Worm (Caenorhabditis elegans) whole organism, young adult: ENCODE results near the gene fust-1.
A peak's percentile ranks its signal among the peaks of the same experiment; 100 is the strongest.

ENCODE experiments used
- B0035.1 ChIP-seq: sonication (generic microtip); optimal IDR thresholded peaks from 2 replicates; lab custom pipeline; 2016; ENCODE audit warnings: missing genetic modification characterization, mild to moderate bottlenecking, missing compliant biosample characterization, missing genotype, missing genetic modification reagents
- B0261.1 ChIP-seq: sonication (generic microtip); optimal IDR thresholded peaks from 2 replicates; lab custom pipeline; 2016; ENCODE audit warnings: mild to moderate bottlenecking, missing genetic modification characterization, moderate library complexity, missing compliant biosample characterization
- B0336.3 ChIP-seq: fragments of 200-800 bp; sonication (Bioruptor generic); IDR thresholded peaks from 2 replicates; pipeline ENCODE4 v1.3.6; 2022; ENCODE audit warnings: missing genetic modification characterization, missing compliant biosample characterization
- C17E4.6 ChIP-seq: fragments of 200-800 bp; sonication (Bioruptor generic); IDR thresholded peaks from 2 replicates; pipeline ENCODE4 v1.3.6; 2022; ENCODE audit warnings: missing genetic modification reagents, missing genetic modification characterization, missing compliant biosample characterization
- F39B2.1 ChIP-seq: fragments of 200-800 bp; sonication (Bioruptor generic); IDR thresholded peaks from 2 replicates; pipeline ENCODE4 v1.3.6; 2022; ENCODE audit warnings: missing genetic modification reagents, missing genetic modification characterization, missing compliant biosample characterization
- T07F8.4 ChIP-seq: sonication (generic microtip); optimal IDR thresholded peaks from 2 replicates; lab custom pipeline; 2016; ENCODE audit warnings: mild to moderate bottlenecking, missing genetic modification characterization, moderate library complexity, missing compliant biosample characterization
- T26A5.8 ChIP-seq: sonication (generic microtip); optimal IDR thresholded peaks from 2 replicates; lab custom pipeline; 2016; ENCODE audit warnings: missing genetic modification characterization, missing compliant biosample characterization
- Y79H2A.3 ChIP-seq: fragments of 200-800 bp; sonication (Bioruptor generic); conservative IDR thresholded peaks from 2 replicates; pipeline ENCODE4 v1.3.6; 2022; ENCODE audit warnings: missing genetic modification reagents, missing genetic modification characterization, missing compliant biosample characterization
- attf-5 ChIP-seq: fragments of 200-800 bp; sonication (Bioruptor generic); optimal IDR thresholded peaks from 2 replicates; lab custom pipeline; 2018; ENCODE audit warnings: mild to moderate bottlenecking, missing genetic modification characterization, missing compliant biosample characterization
- bed-1 ChIP-seq: fragments of 200-800 bp; sonication (Bioruptor generic); IDR thresholded peaks from 2 replicates; pipeline ENCODE4 v1.3.6; 2022; ENCODE audit warnings: missing genetic modification reagents, missing genetic modification characterization, missing compliant biosample characterization
- bed-2 ChIP-seq: fragments of 200-800 bp; sonication (Bioruptor generic); IDR thresholded peaks from 2 replicates; pipeline ENCODE4 v1.3.6; 2022; ENCODE audit warnings: missing genetic modification reagents, missing genetic modification characterization, missing compliant biosample characterization
- cebp-2 ChIP-seq: fragments of 200-800 bp; sonication (Bioruptor generic); IDR thresholded peaks from 2 replicates; pipeline ENCODE4 v1.3.6; 2022; ENCODE audit warnings: missing genetic modification characterization, missing compliant biosample characterization
- ceh-100 ChIP-seq: fragments of 200-800 bp; sonication (Bioruptor generic); IDR thresholded peaks from 2 replicates; pipeline ENCODE4 v1.3.6; 2022; ENCODE audit warnings: missing genetic modification reagents, missing genetic modification characterization, missing compliant biosample characterization
- efl-1 ChIP-seq: fragments of 150-350 bp; optimal IDR thresholded peaks from 2 replicates; lab custom pipeline; 2014; ENCODE audit warnings: missing biosample characterization, missing genetic modification reagents, missing genetic modification characterization
- egl-44 ChIP-seq: fragments of 200-800 bp; sonication (Bioruptor generic); IDR thresholded peaks from 2 replicates; pipeline ENCODE4 v1.3.6; 2022; ENCODE audit warnings: missing genetic modification reagents, missing genetic modification characterization, missing compliant biosample characterization
- ets-4 ChIP-seq: fragments of 200-800 bp; sonication (Bioruptor generic); optimal IDR thresholded peaks from 2 replicates; lab custom pipeline; 2018; ENCODE audit warnings: mild to moderate bottlenecking, missing genetic modification characterization, missing compliant biosample characterization
- hmg-20 ChIP-seq: fragments of 200-800 bp; sonication (Bioruptor generic); IDR thresholded peaks from 2 replicates; pipeline ENCODE4 v1.3.6; 2022; ENCODE audit warnings: missing genetic modification reagents, missing genetic modification characterization, missing compliant biosample characterization
- lag-1 ChIP-seq: fragments of 200-800 bp; sonication (Bioruptor generic); IDR thresholded peaks from 2 replicates; pipeline ENCODE4 v1.3.6; 2022; ENCODE audit warnings: missing genetic modification reagents, missing genetic modification characterization, missing compliant biosample characterization
- let-526 ChIP-seq: fragments of 200-800 bp; sonication (Bioruptor generic); IDR thresholded peaks from 2 replicates; pipeline ENCODE4 v1.3.6; 2022; ENCODE audit warnings: missing genetic modification reagents, missing genetic modification characterization, missing compliant biosample characterization
- let-607 ChIP-seq, 2 experiments: fragments of 200-800 bp in 1 of 2; sonication (Bioruptor generic) in 1 of 2; sonication (generic microtip) in 1 of 2; optimal IDR thresholded peaks; 2 replicates each; lab custom pipeline; 2016 to 2018; ENCODE audit warnings: mild to moderate bottlenecking in 2 of 2, missing compliant biosample characterization in 2 of 2, missing genetic modification characterization in 2 of 2, moderate library complexity in 2 of 2, missing genotype in 1 of 2
- lin-40 ChIP-seq: sonication (generic microtip); optimal IDR thresholded peaks from 2 replicates; lab custom pipeline; 2016; ENCODE audit warnings: missing genetic modification characterization, mild to moderate bottlenecking, missing compliant biosample characterization, missing genotype, missing genetic modification reagents
- lin-54 ChIP-seq: fragments of 200-800 bp; sonication (Bioruptor generic); optimal IDR thresholded peaks from 2 replicates; lab custom pipeline; 2018; ENCODE audit warnings: mild to moderate bottlenecking, missing genetic modification characterization, missing compliant biosample characterization
- madf-3 ChIP-seq: fragments of 200-800 bp; sonication (Bioruptor generic); IDR thresholded peaks from 2 replicates; pipeline ENCODE4 v1.3.6; 2022; ENCODE audit warnings: missing genetic modification reagents, missing genetic modification characterization, missing compliant biosample characterization
- madf-6 ChIP-seq: fragments of 200-800 bp; sonication (Bioruptor generic); IDR thresholded peaks from 2 replicates; pipeline ENCODE4 v1.3.6; 2022; ENCODE audit warnings: missing genetic modification reagents, missing genetic modification characterization, missing compliant biosample characterization
- mes-4 ChIP-seq: sonication (generic microtip); optimal IDR thresholded peaks from 2 replicates; lab custom pipeline; 2016; ENCODE audit warnings: missing genotype, missing genetic modification characterization, missing compliant biosample characterization
- nfyb-1 ChIP-seq: fragments of 200-800 bp; sonication (Bioruptor generic); IDR thresholded peaks from 2 replicates; pipeline ENCODE4 v1.3.6; 2022; ENCODE audit warnings: missing genetic modification reagents, missing genetic modification characterization, missing compliant biosample characterization
- nhr-27 ChIP-seq: fragments of 200-800 bp; sonication (Bioruptor generic); optimal IDR thresholded peaks from 2 replicates; lab custom pipeline; 2018; ENCODE audit warnings: mild to moderate bottlenecking, missing genetic modification characterization, moderate library complexity, missing compliant biosample characterization
- nhr-80 ChIP-seq: sonication (generic microtip); optimal IDR thresholded peaks from 2 replicates; lab custom pipeline; 2016; ENCODE audit warnings: missing genetic modification characterization, missing compliant biosample characterization
- rcor-1 ChIP-seq: fragments of 200-800 bp; sonication (Bioruptor generic); IDR thresholded peaks from 2 replicates; pipeline ENCODE4 v1.3.6; 2022; ENCODE audit warnings: missing genetic modification reagents, missing genetic modification characterization, missing compliant biosample characterization
- rec-8 ChIP-seq, 2 experiments: sonication (generic microtip); optimal IDR thresholded peaks; 2 replicates each; lab custom pipeline; 2016; ENCODE audit warnings: mild to moderate bottlenecking in 2 of 2, missing genetic modification characterization in 2 of 2, missing genetic modification reagents in 2 of 2, missing genotype in 2 of 2, missing biosample characterization in 1 of 2, missing compliant biosample characterization in 1 of 2, moderate library complexity in 1 of 2
- snpc-1.3 ChIP-seq: sonication (generic microtip); optimal IDR thresholded peaks from 2 replicates; lab custom pipeline; 2017; ENCODE audit warnings: missing genetic modification characterization, mild to moderate bottlenecking, missing compliant biosample characterization, antibody characterized with exemption, moderate library complexity, missing genotype, missing genetic modification reagents; ENCODE audit not compliant: insufficient read depth
- tbx-9 ChIP-seq: sonication (generic microtip); optimal IDR thresholded peaks from 2 replicates; lab custom pipeline; 2016; ENCODE audit warnings: borderline replicate concordance, missing genetic modification characterization, inconsistent platforms, missing compliant biosample characterization
- tlf-1 ChIP-seq: fragments of 200-800 bp; sonication (Bioruptor generic); optimal IDR thresholded peaks from 2 replicates; lab custom pipeline; 2018; ENCODE audit warnings: mild to moderate bottlenecking, missing genetic modification characterization, missing compliant biosample characterization
- unc-130 ChIP-seq: sonication (generic microtip); optimal IDR thresholded peaks from 2 replicates; lab custom pipeline; 2016; ENCODE audit warnings: missing genetic modification reagents, missing genetic modification characterization, missing compliant biosample characterization
- unc-62 ChIP-seq: fragments of 150-350 bp; optimal IDR thresholded peaks from 2 replicates; lab custom pipeline; 2014; ENCODE audit warnings: missing biosample characterization, missing genetic modification reagents, missing genetic modification characterization
- ztf-28 ChIP-seq: fragments of 200-800 bp; sonication (Bioruptor generic); IDR thresholded peaks from 2 replicates; pipeline ENCODE4 v1.3.6; 2022; ENCODE audit warnings: missing genetic modification reagents, missing genetic modification characterization, missing compliant biosample characterization
- ztf-3 ChIP-seq: fragments of 200-800 bp; sonication (Bioruptor generic); optimal IDR thresholded peaks from 2 replicates; lab custom pipeline; 2018; ENCODE audit warnings: mild to moderate bottlenecking, missing genetic modification characterization, missing compliant biosample characterization

Gene fust-1

DNA sequence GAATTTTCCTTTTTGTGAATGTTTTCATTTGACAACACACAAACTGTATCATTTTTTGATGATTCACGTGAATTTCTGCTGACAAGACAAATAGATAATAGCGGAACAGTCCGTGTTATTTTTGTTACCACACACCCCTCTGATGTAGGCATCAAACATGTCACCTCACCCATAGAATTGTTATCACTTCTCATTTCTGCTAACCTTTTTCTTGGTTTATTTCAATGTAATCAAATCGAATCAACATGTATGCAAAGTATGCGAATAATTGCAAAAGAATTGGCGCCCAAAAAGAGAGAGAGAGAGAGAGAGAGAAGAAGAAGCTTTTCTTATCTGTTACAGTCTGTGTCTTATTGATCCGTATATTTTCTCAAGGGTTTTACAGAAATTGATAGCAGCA, 5.0 kb downstream of the fust-1 start (continued):
- TF ChIP-seq ztf-28 (GFP tag; lab: Robert Waterston, UW) (no peak), unc-62 (GFP tag; lab: Kevin White, UChicago) (peak; percentile 38), lag-1 (GFP tag; lab: Robert Waterston, UW) (no peak), T26A5.8 (tag; lab: Kevin White, UChicago) (no peak), rcor-1 (GFP tag; lab: Robert Waterston, UW) (no peak), ets-4 (peak; percentile 10), egl-44 (GFP tag; lab: Robert Waterston, UW) (no peak), lin-40 (no peak), tlf-1 (GFP tag; lab: Kevin White, UChicago) (no peak), madf-6 (no peak), mes-4 (tag; lab: Kevin White, UChicago) (no peak)

DNA sequence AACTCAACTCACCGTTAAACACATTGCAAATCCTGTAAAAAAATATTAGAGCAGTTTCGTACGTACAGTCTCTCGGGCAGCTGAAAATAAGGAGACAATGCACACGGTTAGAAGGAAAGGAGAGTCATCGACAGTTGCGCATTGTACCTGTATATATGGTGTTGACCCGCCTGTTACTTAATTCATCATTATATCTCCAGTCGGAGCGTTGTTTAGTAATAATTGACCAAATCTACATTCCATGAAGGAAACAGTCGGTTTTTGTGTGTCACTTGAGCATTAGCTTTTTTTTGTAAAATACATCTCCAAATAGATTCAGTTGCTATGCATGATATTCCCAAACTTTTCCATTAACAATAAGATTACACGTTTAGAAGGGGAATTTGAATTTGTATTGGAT, 9.1 kb downstream of the fust-1 start, which contains the start of gene C27H5.12:
C27H5.12 (minus strand) TSS at position 101 of the 400 bp plus-strand sequence.
- no peak for TF ChIP-seq ztf-3 (GFP tag; lab: Kevin White, UChicago)
- no peak for TF ChIP-seq F39B2.1
- TF ChIP-seq madf-3 (GFP tag; lab: Robert Waterston, UW) = no peak
- no peak for TF ChIP-seq B0336.3 (GFP tag; lab: Robert Waterston, UW)
- no peak for TF ChIP-seq snpc-1.3 (tag; lab: Kevin White, UChicago)
- TF ChIP-seq lin-54 (GFP tag; lab: Kevin White, UChicago) = no peak
- no peak for TF ChIP-seq unc-130 (GFP tag; lab: Kevin White, UChicago)
- TF ChIP-seq C17E4.6 (GFP tag; lab: Robert Waterston, UW) = no peak
- TF ChIP-seq rec-8 (tag; optimal IDR thresholded peaks at IDR 0.05; lab: Kevin White, UChicago) = no peak
- TF ChIP-seq Y79H2A.3 (GFP tag; lab: Robert Waterston, UW) = no peak

ce11 chrII:7165749-7166148, 13.4 kb downstream of the fust-1 start, which contains the start of gene mfsd-13.2:
Gene mfsd-13.2 (minus strand): TSS chrII:7165849.
- TF ChIP-seq ceh-100 (GFP tag; lab: Robert Waterston, UW) (no peak), let-526 (GFP tag; lab: Robert Waterston, UW) (no peak), bed-2 (GFP tag; lab: Robert Waterston, UW) (no peak)
- TF ChIP-seq, all 124 proteins: peak for 0

DNA sequence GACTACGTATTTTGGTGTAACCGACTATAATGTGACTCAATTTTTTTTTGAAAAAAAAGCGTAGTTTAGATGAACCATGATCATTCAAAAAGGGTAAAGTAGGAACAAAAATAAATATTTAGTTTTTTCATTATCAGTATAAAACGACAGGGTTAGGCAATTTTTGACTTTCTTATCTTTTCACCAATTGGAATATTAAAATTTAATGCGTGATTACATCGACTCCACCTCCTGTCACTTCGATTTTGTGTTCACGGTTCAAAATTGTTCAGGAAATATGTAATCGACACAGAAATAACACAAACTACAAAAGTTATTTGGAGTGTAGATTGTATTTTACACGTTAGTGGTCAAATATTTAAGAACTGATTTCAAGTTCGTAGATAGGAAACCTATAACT, 14.4 kb downstream of the fust-1 start:
- TF ChIP-seq cebp-2 (GFP tag; lab: Robert Waterston, UW) (no peak), B0261.1 (tag; lab: Kevin White, UChicago) (no peak), F39B2.1 (no peak), let-607 (tag; optimal IDR thresholded peaks at IDR 0.05; lab: Kevin White, UChicago) (peak in 1 of 2 experiments; percentile 3), snpc-1.3 (tag; lab: Kevin White, UChicago) (no peak), nhr-80 (tag; lab: Kevin White, UChicago) (peak; percentile 76), ceh-100 (GFP tag; lab: Robert Waterston, UW) (no peak), bed-1 (no peak)
- TF ChIP-seq, all 124 proteins: peak for 2

- no peak for TF ChIP-seq B0035.1 (tag; lab: Kevin White, UChicago)
- no peak for TF ChIP-seq tbx-9 (tag; lab: Kevin White, UChicago)
- TF ChIP-seq attf-5 (GFP tag; lab: Kevin White, UChicago) = no peak
- TF ChIP-seq nfyb-1 (GFP tag; lab: Robert Waterston, UW) = no peak
- no peak for TF ChIP-seq T07F8.4 (tag; lab: Kevin White, UChicago)
- no peak for TF ChIP-seq efl-1 (GFP tag; lab: Kevin White, UChicago)
- TF ChIP-seq hmg-20 (GFP tag; lab: Robert Waterston, UW) = no peak
- TF ChIP-seq nhr-27 (tag; lab: Kevin White, UChicago) = no peak
- no peak for TF ChIP-seq nhr-80 (tag; lab: Kevin White, UChicago)
- TF ChIP-seq egl-44 (GFP tag; lab: Robert Waterston, UW) = no peak
Measured at ce11 chrII:7168712-7169111, 16.3 kb downstream of the fust-1 start, which contains the start of gene col-36. Gene col-36 (minus strand): TSS chrII:7168812.
